Worm (Caenorhabditis elegans) whole organism, L2 larva: ENCODE measurements around the gene cdr-1.
"Not testable (repeated sequence)": the region's sequence is repeated elsewhere in the genome, so short reads cannot be mapped to it uniquely, and the experiment has no call there.

Experiments
- C34F6.9 ChIP-seq: fragments of 150-350 bp; optimal IDR thresholded peaks from 2 replicates; lab custom pipeline; 2014; ENCODE audit warnings: missing biosample characterization, missing genetic modification characterization
- F13H6.1 ChIP-seq: sonication (generic microtip); optimal IDR thresholded peaks from 2 replicates; lab custom pipeline; 2016; ENCODE audit warnings: missing genetic modification characterization, missing compliant biosample characterization
- R02D3.7 ChIP-seq: fragments of 150-350 bp; optimal IDR thresholded peaks from 2 replicates; lab custom pipeline; 2014; ENCODE audit warnings: missing biosample characterization, missing genetic modification characterization
- ZK546.5 ChIP-seq: sonication (generic microtip); optimal IDR thresholded peaks from 2 replicates; lab custom pipeline; 2017; ENCODE audit warnings: missing biosample characterization, missing genetic modification characterization
- aly-2 ChIP-seq: fragments of 150-350 bp; optimal IDR thresholded peaks from 2 replicates; lab custom pipeline; 2014; ENCODE audit warnings: missing biosample characterization, missing genetic modification characterization
- ceh-16 ChIP-seq: fragments of 150-350 bp; optimal IDR thresholded peaks from 2 replicates; lab custom pipeline; 2014; ENCODE audit warnings: missing biosample characterization, missing genetic modification characterization
- ceh-82 ChIP-seq: fragments of 150-350 bp; optimal IDR thresholded peaks from 2 replicates; lab custom pipeline; 2014; ENCODE audit warnings: missing biosample characterization, missing genetic modification characterization
- crh-2 ChIP-seq: sonication (generic microtip); optimal IDR thresholded peaks from 2 replicates; lab custom pipeline; 2017; ENCODE audit warnings: missing biosample characterization, missing genetic modification characterization
- egl-27 ChIP-seq: sonication (generic microtip); optimal IDR thresholded peaks from 3 replicates; lab custom pipeline; 2017; ENCODE audit warnings: missing biosample characterization, missing genetic modification reagents, missing genetic modification characterization
- elt-1 ChIP-seq: fragments of 150-350 bp; optimal IDR thresholded peaks from 2 replicates; lab custom pipeline; 2014; ENCODE audit warnings: missing biosample characterization, missing genetic modification characterization
- elt-3 ChIP-seq: sonication (generic microtip); optimal IDR thresholded peaks from 2 replicates; lab custom pipeline; 2017; ENCODE audit warnings: missing biosample characterization, missing genetic modification characterization
- fos-1 ChIP-seq: fragments of 150-350 bp; optimal IDR thresholded peaks from 2 replicates; lab custom pipeline; 2014; ENCODE audit warnings: missing biosample characterization, missing genetic modification characterization
- gmeb-1 ChIP-seq: fragments of 150-350 bp; optimal IDR thresholded peaks from 2 replicates; lab custom pipeline; 2014; ENCODE audit warnings: missing biosample characterization, missing genetic modification characterization
- lin-13 ChIP-seq: fragments of 150-350 bp; optimal IDR thresholded peaks from 2 replicates; lab custom pipeline; 2014; ENCODE audit warnings: missing biosample characterization, missing genetic modification reagents, missing genetic modification characterization
- lin-39 ChIP-seq: fragments of 150-350 bp; optimal IDR thresholded peaks from 2 replicates; lab custom pipeline; 2014; ENCODE audit warnings: missing biosample characterization, missing genetic modification reagents, missing genetic modification characterization
- mab-5 ChIP-seq: fragments of 150-350 bp; optimal IDR thresholded peaks from 2 replicates; lab custom pipeline; 2014; ENCODE audit warnings: missing biosample characterization, missing genetic modification characterization
- mbf-1 ChIP-seq: sonication (generic microtip); optimal IDR thresholded peaks from 2 replicates; lab custom pipeline; 2017; ENCODE audit warnings: missing biosample characterization, missing genetic modification characterization
- mdl-1 ChIP-seq, 2 experiments: fragments of 150-350 bp in 1 of 2; sonication (generic microtip) in 1 of 2; optimal IDR thresholded peaks; 2 replicates each; lab custom pipeline; 2017; ENCODE audit warnings: missing biosample characterization in 2 of 2, missing genetic modification characterization in 2 of 2
- nhr-10 ChIP-seq: sonication (generic microtip); optimal IDR thresholded peaks from 2 replicates; lab custom pipeline; 2017; ENCODE audit warnings: missing biosample characterization, missing genetic modification characterization
- nhr-11 ChIP-seq: fragments of 150-350 bp; optimal IDR thresholded peaks from 2 replicates; lab custom pipeline; 2014; ENCODE audit warnings: missing biosample characterization, missing genetic modification characterization
- nhr-12 ChIP-seq: fragments of 150-350 bp; optimal IDR thresholded peaks from 2 replicates; lab custom pipeline; 2014; ENCODE audit warnings: missing biosample characterization, missing genetic modification characterization
- nhr-129 ChIP-seq: fragments of 150-350 bp; optimal IDR thresholded peaks from 2 replicates; lab custom pipeline; 2014; ENCODE audit warnings: missing biosample characterization, missing genetic modification characterization
- nhr-21 ChIP-seq: fragments of 150-350 bp; optimal IDR thresholded peaks from 2 replicates; lab custom pipeline; 2014; ENCODE audit warnings: missing biosample characterization, missing genetic modification characterization
- nhr-23 ChIP-seq: fragments of 150-350 bp; optimal IDR thresholded peaks from 2 replicates; lab custom pipeline; 2014; ENCODE audit warnings: missing biosample characterization, missing genetic modification reagents, missing genetic modification characterization
- nhr-25 ChIP-seq: fragments of 150-350 bp; sonication (generic microtip); optimal IDR thresholded peaks from 3 replicates; lab custom pipeline; 2014; ENCODE audit warnings: missing biosample characterization, missing genetic modification characterization
- nhr-6 ChIP-seq: fragments of 150-350 bp; optimal IDR thresholded peaks from 2 replicates; lab custom pipeline; 2014; ENCODE audit warnings: missing biosample characterization, missing genetic modification characterization
- peb-1 ChIP-seq: fragments of 150-350 bp; optimal IDR thresholded peaks from 2 replicates; lab custom pipeline; 2014; ENCODE audit warnings: missing biosample characterization, missing genetic modification characterization
- sem-4 ChIP-seq: fragments of 150-350 bp; optimal IDR thresholded peaks from 2 replicates; lab custom pipeline; 2014; ENCODE audit warnings: missing biosample characterization, missing genetic modification reagents, missing genetic modification characterization
- skn-1 ChIP-seq: sonication (generic microtip); optimal IDR thresholded peaks from 2 replicates; lab custom pipeline; 2017; ENCODE audit warnings: missing biosample characterization, missing genetic modification characterization
- sma-3 ChIP-seq: sonication (generic microtip); optimal IDR thresholded peaks from 2 replicates; lab custom pipeline; 2016; ENCODE audit warnings: missing genetic modification reagents, missing genetic modification characterization, missing compliant biosample characterization
- sma-9 ChIP-seq, 2 experiments: fragments of 150-350 bp in 1 of 2; sonication (generic microtip) in 1 of 2; optimal IDR thresholded peaks; 2 replicates each; lab custom pipeline; 2014 to 2016; ENCODE audit warnings: missing genetic modification characterization in 2 of 2, mild to moderate bottlenecking in 1 of 2, missing biosample characterization in 1 of 2, missing compliant biosample characterization in 1 of 2, missing genetic modification reagents in 1 of 2, moderate library complexity in 1 of 2
- snpc-4 ChIP-seq: fragments of 150-350 bp; optimal IDR thresholded peaks from 2 replicates; lab custom pipeline; 2014; ENCODE audit warnings: missing biosample characterization, missing genetic modification characterization
- unc-55 ChIP-seq: fragments of 150-350 bp; sonication (generic microtip); optimal IDR thresholded peaks from 3 replicates; lab custom pipeline; 2014; ENCODE audit warnings: missing biosample characterization, missing genetic modification reagents, missing genetic modification characterization
- unc-62 ChIP-seq: fragments of 150-350 bp; optimal IDR thresholded peaks from 2 replicates; lab custom pipeline; 2014; ENCODE audit warnings: missing biosample characterization, missing genetic modification reagents, missing genetic modification characterization
- ztf-1 ChIP-seq: fragments of 200-800 bp; sonication (Bioruptor generic); conservative IDR thresholded peaks from 2 replicates; pipeline ENCODE4 v1.3.6; 2022; ENCODE audit warnings: missing genetic modification characterization, missing compliant biosample characterization

Gene cdr-1

DNA sequence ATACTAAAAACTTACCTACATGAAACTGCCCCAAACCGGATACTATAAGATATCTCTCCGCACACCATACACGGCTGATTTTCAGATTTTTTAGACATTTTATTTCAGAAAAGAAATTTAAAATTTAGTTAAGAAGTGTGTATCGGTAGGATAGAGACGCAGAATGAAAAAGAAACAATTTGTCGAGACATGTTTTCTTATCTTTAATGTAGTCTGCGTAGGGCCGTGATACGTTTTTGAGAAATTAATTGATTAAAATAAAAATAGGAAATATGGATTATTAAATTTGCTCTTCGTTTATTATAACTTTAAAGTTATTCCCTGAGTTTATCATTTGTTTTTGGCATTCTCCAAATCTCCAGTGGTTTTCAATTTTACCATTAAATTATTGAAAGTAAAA, 3.2 kb downstream of the cdr-1 start, which contains the start of gene nhr-108:
Gene nhr-108 (minus strand): TSS at position 166 of the 400 bp plus-strand sequence.
- TF ChIP-seq C34F6.9 = no peak
- no peak for TF ChIP-seq nhr-129 (tag; lab: Kevin White, UChicago)
- TF ChIP-seq R02D3.7 = no peak
- no peak for TF ChIP-seq elt-1 (tag; lab: Kevin White, UChicago)
- no peak for TF ChIP-seq sem-4 (tag; lab: Kevin White, UChicago)
- no peak for TF ChIP-seq sma-3 (GFP tag; lab: Kevin White, UChicago)
- TF ChIP-seq mbf-1 (tag; lab: Kevin White, UChicago) = no peak
- TF ChIP-seq, all 48 proteins: peak for 0

DNA sequence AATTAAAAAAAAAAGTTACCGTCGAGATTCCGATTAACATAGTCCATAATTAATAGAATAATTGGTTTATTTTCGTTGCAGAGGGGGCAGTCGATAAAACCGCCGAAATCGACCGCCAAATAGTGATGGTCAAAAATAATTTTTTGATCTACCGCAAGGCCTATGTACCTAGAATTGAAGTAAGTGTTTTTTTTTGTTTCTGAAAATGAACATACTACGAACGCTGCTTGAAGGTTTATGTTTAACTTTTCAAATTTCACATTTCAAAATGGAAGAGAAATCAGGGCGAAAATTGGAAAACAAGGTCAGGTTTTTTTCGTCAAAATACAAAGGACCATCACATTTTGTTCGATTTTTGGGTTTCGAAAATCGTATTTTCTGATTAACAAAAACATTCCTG, 7.2 kb downstream of the cdr-1 start, which contains the start of gene pzf-1:
Gene pzf-1 (minus strand): TSS at position 101 of the 400 bp plus-strand sequence.
- TF ChIP-seq fos-1 (tag; lab: Kevin White, UChicago) (no peak), mbf-1 (tag; lab: Kevin White, UChicago) (no peak), nhr-25 (tag; lab: Kevin White, UChicago) (no peak), unc-62 (no peak), aly-2 (tag; lab: Kevin White, UChicago) (no peak), nhr-10 (tag; lab: Kevin White, UChicago) (no peak), unc-55 (GFP tag; lab: Kevin White, UChicago) (no peak)

DNA sequence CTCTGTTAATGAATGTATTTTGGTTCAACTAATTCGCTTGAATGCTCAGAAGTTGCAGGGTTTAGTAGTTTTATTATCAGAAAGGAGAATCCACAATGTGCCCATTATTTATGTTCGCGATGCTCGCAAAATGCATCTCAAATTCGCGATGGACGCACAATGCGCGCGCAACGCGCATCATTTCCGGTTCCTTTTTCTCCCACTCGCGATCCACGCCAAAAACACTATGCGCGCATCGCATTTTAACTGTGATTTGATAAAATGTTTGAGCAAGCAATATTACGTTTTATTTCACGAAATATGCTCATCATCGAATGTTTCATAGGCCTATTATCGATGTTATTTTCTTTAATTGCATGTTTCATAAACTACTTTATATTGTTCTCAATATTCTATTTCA, 8.8 kb downstream of the cdr-1 start, which contains the start of gene srbc-77:
Gene srbc-77 (plus strand): TSS at position 301 of the 400 bp plus-strand sequence.
- not testable (repeated sequence) for TF ChIP-seq mab-5; elt-3 (tag; lab: Kevin White, UChicago); mbf-1 (tag; lab: Kevin White, UChicago)

DNA sequence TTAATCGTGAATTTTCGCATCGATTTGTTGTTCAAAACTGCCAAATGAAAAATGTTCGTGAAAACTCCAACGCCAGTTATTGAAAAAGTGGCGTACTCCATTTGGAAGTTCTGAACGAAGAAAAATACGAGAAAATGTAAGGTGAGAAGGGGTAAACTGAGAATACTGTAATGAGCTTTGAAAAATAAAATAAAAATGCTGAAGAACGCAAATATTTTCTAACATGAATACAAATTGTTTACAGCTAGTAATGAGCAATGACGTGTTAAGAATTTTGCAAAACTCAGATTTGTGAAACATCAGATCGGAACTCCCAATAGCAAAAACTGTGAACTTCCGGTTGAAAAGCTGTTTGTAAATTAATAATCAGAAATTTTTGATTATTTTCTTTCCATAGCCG, 11.3 kb downstream of the cdr-1 start, which contains the start of gene srw-26:
Gene srw-26 (minus strand): TSS at position 101 of the 400 bp plus-strand sequence.
- TF ChIP-seq mbf-1 (tag; lab: Kevin White, UChicago) (no peak), nhr-23 (tag; lab: Kevin White, UChicago) (no peak), C34F6.9 (no peak), lin-13 (no peak), egl-27 (no peak), ceh-82 (tag; lab: Kevin White, UChicago) (no peak), crh-2 (tag; lab: Kevin White, UChicago) (no peak), ceh-16 (no peak), unc-62 (no peak), snpc-4 (tag; lab: Kevin White, UChicago) (no peak), gmeb-1 (tag; lab: Kevin White, UChicago) (no peak), nhr-11 (tag; lab: Kevin White, UChicago) (no peak), mdl-1 (tag; optimal IDR thresholded peaks at IDR 0.05; lab: Kevin White, UChicago) (no peak), F13H6.1 (no peak), sem-4 (tag; lab: Kevin White, UChicago) (no peak), sma-3 (GFP tag; lab: Kevin White, UChicago) (no peak), skn-1 (tag; lab: Kevin White, UChicago) (no peak)
- TF ChIP-seq, all 48 proteins: peak for 0

DNA sequence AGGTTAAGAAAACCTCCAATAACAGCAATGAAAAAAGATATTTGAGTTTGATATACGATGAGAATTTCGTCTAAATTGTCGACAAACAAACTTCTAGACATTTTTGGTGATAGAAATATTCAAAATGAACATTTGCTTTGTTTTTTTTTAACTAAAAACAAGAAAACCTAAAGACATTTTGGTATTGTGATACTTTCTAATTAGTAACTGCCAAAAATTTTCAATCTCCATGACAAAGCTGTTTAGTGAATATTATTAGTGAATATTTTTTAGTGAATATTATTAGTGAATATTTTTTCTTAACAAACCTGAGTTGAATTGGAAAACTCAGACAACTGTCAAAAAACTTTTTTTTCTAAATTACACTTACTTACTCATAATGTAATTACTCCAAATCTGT, 19.1 kb downstream of the cdr-1 start, which contains the start of gene srw-55:
Gene srw-55 (minus strand): TSS at position 101 of the 400 bp plus-strand sequence.
- TF ChIP-seq unc-55 (GFP tag; lab: Kevin White, UChicago) = no peak
- no peak for TF ChIP-seq ZK546.5
- no peak for TF ChIP-seq nhr-21 (tag; lab: Kevin White, UChicago)
- TF ChIP-seq F13H6.1 = no peak
- no peak for TF ChIP-seq crh-2 (tag; lab: Kevin White, UChicago)
- TF ChIP-seq ceh-16 = no peak
- TF ChIP-seq nhr-6 (tag; lab: Kevin White, UChicago) = no peak
- TF ChIP-seq sma-9 (GFP tag; optimal IDR thresholded peaks at IDR 0.05; lab: Kevin White, UChicago) = no peak
- TF ChIP-seq sma-9 (tag; optimal IDR thresholded peaks at IDR 0.05; lab: Kevin White, UChicago) = no peak
- TF ChIP-seq gmeb-1 (tag; lab: Kevin White, UChicago) = no peak
- TF ChIP-seq lin-13 = no peak
- TF ChIP-seq peb-1 (tag; lab: Kevin White, UChicago) = no peak
- no peak for TF ChIP-seq lin-39
- TF ChIP-seq ztf-1 (GFP tag; lab: Robert Waterston, UW) = no peak
- no peak for TF ChIP-seq nhr-25 (tag; lab: Kevin White, UChicago)
- TF ChIP-seq nhr-12 (tag; lab: Kevin White, UChicago) = no peak
- TF ChIP-seq, all 48 proteins: peak for 0
